Worm (Caenorhabditis elegans): Measurements from ENCODE around the gene rpn-13.

- TF ChIP-seq mes-4 (tag; optimal IDR thresholded peaks at IDR 0.05) = no peak
- TF ChIP-seq ztf-25 (GFP tag; IDR thresholded peaks at IDR 0.05) = no peak
- TF ChIP-seq T26A5.8 (tag; optimal IDR thresholded peaks at IDR 0.05) = no peak
- TF ChIP-seq ztf-22 (GFP tag; optimal IDR thresholded peaks at IDR 0.05) = no peak
- TF ChIP-seq akir-1 (GFP tag; optimal IDR thresholded peaks at IDR 0.05) = no peak
These were observed 41.4 kb downstream of the rpn-13 start for ce11 chrIII:6300297-6300696.

All from whole organism, young adult.